Fruit fly (Drosophila melanogaster): Measurements from ENCODE around the gene Ptip.

Gene Ptip

dm6 chr3L:14002524-14003135, 26.3 kb downstream of the Ptip start (continued):
- peak; percentile 17 for TF ChIP-seq CrebB (tag; optimal IDR thresholded peaks at IDR 0.05)
- 0 out of 2 replicates have a peak, but pooled peaks have one; percentile 26 for TF ChIP-seq bbx (GFP tag; IDR thresholded peaks at IDR 0.05; ENCODE audit: partially characterized antibody)
- TF ChIP-seq MESR4 (GFP tag; optimal IDR thresholded peaks at IDR 0.05), result peak; percentile 18
- TF ChIP-seq CG9215 (GFP tag; IDR thresholded peaks at IDR 0.05), result no peak
- no peak for TF ChIP-seq CG7928 (GFP tag; optimal IDR thresholded peaks at IDR 0.05)
- TF ChIP-seq zen (tag; optimal IDR thresholded peaks at IDR 0.05), result peak; percentile 53
- TF ChIP-seq amos (GFP tag; IDR thresholded peaks at IDR 0.05; ENCODE audit: partially characterized antibody), result peak; percentile 28; the same call in 1 of the 2 replicates
- peak in 1 of 2 experiments; percentile 35 for TF ChIP-seq Eip74EF (GFP tag; optimal IDR thresholded peaks at IDR 0.05)
- TF ChIP-seq CG17829 (tag; optimal IDR thresholded peaks at IDR 0.05), result peak; percentile 13
- no peak for TF ChIP-seq CG11504 (tag; optimal IDR thresholded peaks at IDR 0.05)
- no peak for TF ChIP-seq Atf6 (GFP tag; IDR thresholded peaks at IDR 0.05)
- TF ChIP-seq Dek (tag; optimal IDR thresholded peaks at IDR 0.05), result peak; percentile 12
- TF ChIP-seq CG34376 (GFP tag; optimal IDR thresholded peaks at IDR 0.05), result no peak
- TF ChIP-seq nerfin-1 (tag; optimal IDR thresholded peaks at IDR 0.05), result peak; percentile 71
- peak; percentile 100 for TF ChIP-seq psq (GFP tag; optimal IDR thresholded peaks at IDR 0.05)
- TF ChIP-seq Lim3 (GFP tag; IDR thresholded peaks at IDR 0.05), result no peak
- 0 out of 3 replicates have a peak, but pooled peaks have one; percentile 42 for TF ChIP-seq ci (GFP tag; IDR thresholded peaks at IDR 0.05)
- no peak for TF ChIP-seq CG10209 (GFP tag; optimal IDR thresholded peaks at IDR 0.05)
- TF ChIP-seq CG14667 (GFP tag; IDR thresholded peaks at IDR 0.05), result no peak
- TF ChIP-seq CG13894 (tag; optimal IDR thresholded peaks at IDR 0.05), result peak; percentile 51
- peak; percentile 33 for TF ChIP-seq nmo (GFP tag; optimal IDR thresholded peaks at IDR 0.05)
- peak; percentile 51 for TF ChIP-seq CG15479 (GFP tag; optimal IDR thresholded peaks at IDR 0.05)
- TF ChIP-seq Vsx1 (GFP tag; optimal IDR thresholded peaks at IDR 0.05), result no peak
- TF ChIP-seq sqz (GFP tag; optimal IDR thresholded peaks at IDR 0.05), result no peak
- no peak for TF ChIP-seq Elba2 (GFP tag; optimal IDR thresholded peaks at IDR 0.05)
- peak; percentile 58 for TF ChIP-seq CG1603 (tag; optimal IDR thresholded peaks at IDR 0.05)
- no peak for TF ChIP-seq CG7556 (GFP tag; optimal IDR thresholded peaks at IDR 0.05)
- peak; percentile 12 for TF ChIP-seq CG4617 (GFP tag; optimal IDR thresholded peaks at IDR 0.05; ENCODE audit: borderline replicate concordance)
- no peak for TF ChIP-seq CG8089 (GFP tag; optimal IDR thresholded peaks at IDR 0.05)
- TF ChIP-seq CG4282 (GFP tag; optimal IDR thresholded peaks at IDR 0.05), result peak; percentile 5
- peak; percentile 11 for TF ChIP-seq Sry-δ (GFP tag; optimal IDR thresholded peaks at IDR 0.05)
- TF ChIP-seq Chrac-16 (GFP tag; optimal IDR thresholded peaks at IDR 0.05), result no peak
- peak; percentile 27; the same call in 1 of the 2 replicates for TF ChIP-seq slbo (GFP tag; IDR thresholded peaks at IDR 0.05)
- TF ChIP-seq sim (GFP tag; IDR thresholded peaks at IDR 0.05), result no peak
- peak; percentile 16; the same call in 1 of the 3 replicates for TF ChIP-seq row (GFP tag; IDR thresholded peaks at IDR 0.05)
- TF ChIP-seq PHDP (tag; optimal IDR thresholded peaks at IDR 0.05), result no peak
- TF ChIP-seq CG10959 (GFP tag; IDR thresholded peaks at IDR 0.05), result no peak
- TF ChIP-seq Dfd (GFP tag; optimal IDR thresholded peaks at IDR 0.05), result no peak
- TF ChIP-seq Ada2b (GFP tag; IDR thresholded peaks at IDR 0.05), result no peak
- TF ChIP-seq CG32767 (GFP tag; IDR thresholded peaks at IDR 0.05), result peak; percentile 74
- TF ChIP-seq rib (GFP tag; IDR thresholded peaks at IDR 0.05), result peak; percentile 70; the same call in 1 of the 2 replicates
- no peak for TF ChIP-seq YL-1 (GFP tag; optimal IDR thresholded peaks at IDR 0.05)
- peak; percentile 42; the same call in 1 of the 2 replicates for TF ChIP-seq MBD-R2 (GFP tag; IDR thresholded peaks at IDR 0.05)
- TF ChIP-seq ranshi (GFP tag; IDR thresholded peaks at IDR 0.05), result no peak
- peak; percentile 76 for TF ChIP-seq Abd-B (GFP tag; optimal IDR thresholded peaks at IDR 0.05)
- TF ChIP-seq sug (tag; optimal IDR thresholded peaks at IDR 0.05), result peak; percentile 19
- TF ChIP-seq CG17361 (GFP tag; IDR thresholded peaks at IDR 0.05), result peak; percentile 8; the same call in 1 of the 3 replicates
- TF ChIP-seq CG13287 (GFP tag; IDR thresholded peaks at IDR 0.05; ENCODE audit: partially characterized antibody), result peak; percentile 20; the same call in 1 of the 2 replicates
- no peak for TF ChIP-seq cas (GFP tag; IDR thresholded peaks at IDR 0.05)
